Fruit fly (Drosophila melanogaster) whole organism, embryonic: Measurements from ENCODE around the gene CG31638.
A peak's percentile ranks its signal among the peaks of the same experiment; 100 is the strongest.

ENCODE experiments used
- Awh ChIP-seq: fragments of 200-800 bp; sonication (Bioruptor generic); IDR thresholded peaks from 2 replicates; pipeline ENCODE4, ENCODE4 v1.3.6; 2022; ENCODE audit warnings: missing biosample characterization, missing genetic modification characterization
- BtbVII ChIP-seq: fragments of 200-800 bp; sonication (Bioruptor generic); optimal IDR thresholded peaks from 3 replicates; lab custom pipeline; 2017; ENCODE audit warnings: missing biosample characterization, mild to moderate bottlenecking, missing genetic modification characterization
- CG10543 ChIP-seq: fragments of 200-800 bp; sonication (Bioruptor generic); optimal IDR thresholded peaks from 3 replicates; lab custom pipeline; 2017; ENCODE audit warnings: missing biosample characterization, mild to moderate bottlenecking, missing genetic modification characterization, moderate library complexity
- CG15514 ChIP-seq: fragments of 200-800 bp; sonication (Bioruptor generic); optimal IDR thresholded peaks from 3 replicates; lab custom pipeline; 2017; ENCODE audit warnings: missing biosample characterization, missing genetic modification characterization, mild to moderate bottlenecking, moderate library complexity, missing genetic modification reagents
- CG17568 ChIP-seq: fragments of 200-800 bp; sonication (Bioruptor generic); optimal IDR thresholded peaks from 2 replicates; lab custom pipeline; 2018; ENCODE audit warnings: missing biosample characterization, mild to moderate bottlenecking, missing genetic modification characterization, moderate library complexity
- CG2129 ChIP-seq: fragments of 200-800 bp; sonication (Bioruptor generic); IDR thresholded peaks from 2 replicates; pipeline ENCODE4 v1.3.6; 2022; ENCODE audit warnings: missing biosample characterization, missing genetic modification characterization; ENCODE audit not compliant: partially characterized antibody
- CG2678 ChIP-seq: fragments of 200-800 bp; sonication (Bioruptor generic); optimal IDR thresholded peaks from 3 replicates; lab custom pipeline; 2019; ENCODE audit warnings: missing biosample characterization, mild to moderate bottlenecking, missing genetic modification characterization, moderate library complexity
- CG31365 ChIP-seq: fragments of 200-800 bp; sonication (Bioruptor generic); optimal IDR thresholded peaks from 2 replicates; lab custom pipeline; 2018; ENCODE audit warnings: missing biosample characterization, mild to moderate bottlenecking, missing genetic modification characterization
- CG3281 ChIP-seq: fragments of 200-800 bp; sonication (Bioruptor generic); optimal IDR thresholded peaks from 3 replicates; lab custom pipeline; 2017; ENCODE audit warnings: missing biosample characterization, mild to moderate bottlenecking, missing genetic modification characterization
- CG34422 ChIP-seq: fragments of 200-800 bp; sonication (Bioruptor generic); IDR thresholded peaks from 3 replicates; pipeline ENCODE4 v1.3.6; 2022; ENCODE audit warnings: missing biosample characterization, missing genetic modification characterization
- CG5180 ChIP-seq: fragments of 200-800 bp; sonication (Bioruptor generic); optimal IDR thresholded peaks from 3 replicates; lab custom pipeline; 2017; ENCODE audit warnings: missing biosample characterization, missing genetic modification characterization, mild to moderate bottlenecking, moderate library complexity, missing genetic modification reagents
- CG6854 ChIP-seq: fragments of 200-800 bp; sonication (Bioruptor generic); optimal IDR thresholded peaks from 3 replicates; lab custom pipeline; 2017; ENCODE audit warnings: missing biosample characterization, mild to moderate bottlenecking, missing genetic modification characterization
- CG7745 ChIP-seq: fragments of 200-800 bp; sonication (Bioruptor generic); optimal IDR thresholded peaks from 2 replicates; lab custom pipeline; 2018; ENCODE audit warnings: missing biosample characterization, mild to moderate bottlenecking, missing genetic modification characterization, moderate library complexity
- CG7786 ChIP-seq: fragments of 200-800 bp; sonication (Bioruptor generic); optimal IDR thresholded peaks from 2 replicates; lab custom pipeline; 2016; ENCODE audit warnings: missing biosample characterization, missing genetic modification characterization
- CG8765 ChIP-seq: fragments of 200-800 bp; sonication (Bioruptor generic); IDR thresholded peaks from 2 replicates; pipeline ENCODE4 v1.3.6; 2022; ENCODE audit warnings: missing biosample characterization, missing genetic modification characterization
- CG8924 ChIP-seq: fragments of 200-800 bp; optimal IDR thresholded peaks from 3 replicates; lab custom pipeline; 2019; ENCODE audit warnings: missing biosample characterization, mild to moderate bottlenecking, missing genetic modification characterization, moderate library complexity
- CTCF ChIP-seq: fragments of 200-800 bp; sonication (Bioruptor generic); optimal IDR thresholded peaks from 2 replicates; lab custom pipeline; 2017; ENCODE audit warnings: missing biosample characterization, mild to moderate bottlenecking, missing genetic modification characterization, moderate library complexity
- Deaf1 ChIP-seq: fragments of 200-800 bp; optimal IDR thresholded peaks from 3 replicates; lab custom pipeline; 2019; ENCODE audit warnings: missing biosample characterization, mild to moderate bottlenecking, missing genetic modification characterization, moderate library complexity
- Drgx ChIP-seq: fragments of 200-800 bp; sonication (Bioruptor generic); IDR thresholded peaks from 2 replicates; pipeline ENCODE4 v1.3.6; 2022; ENCODE audit warnings: missing biosample characterization, missing genetic modification characterization
- Eip74EF ChIP-seq, 2 experiments: fragments of 200-800 bp in 1 of 2; fragments of >200 bp in 1 of 2; sonication (Bioruptor generic) in 1 of 2; optimal IDR thresholded peaks; 2 replicates each; lab custom pipeline; 2017 to 2019; ENCODE audit warnings: missing biosample characterization in 2 of 2, missing genetic modification characterization in 2 of 2, mild to moderate bottlenecking in 1 of 2, moderate library complexity in 1 of 2
- Fer3 ChIP-seq: fragments of 200-800 bp; sonication (Bioruptor generic); optimal IDR thresholded peaks from 2 replicates; lab custom pipeline; 2018; ENCODE audit warnings: missing biosample characterization, mild to moderate bottlenecking, missing genetic modification characterization, moderate library complexity
- Hmx ChIP-seq: fragments of 200-800 bp; sonication (Bioruptor generic); optimal IDR thresholded peaks from 2 replicates; lab custom pipeline; 2016; ENCODE audit warnings: missing biosample characterization, missing genetic modification characterization
- Hr78 ChIP-seq, 2 experiments: fragments of 200-800 bp in 1 of 2; fragments of >200 bp in 1 of 2; sonication (Bioruptor generic) in 1 of 2; optimal IDR thresholded peaks; 2 replicates each; lab custom pipeline; 2017 to 2019; ENCODE audit warnings: missing biosample characterization in 2 of 2, missing genetic modification characterization in 2 of 2, mild to moderate bottlenecking in 1 of 2, moderate library complexity in 1 of 2
- Jarid2 ChIP-seq: fragments of 200-800 bp; sonication (Bioruptor generic); optimal IDR thresholded peaks from 3 replicates; lab custom pipeline; 2017; ENCODE audit warnings: mild to moderate bottlenecking, missing biosample characterization, missing genetic modification reagents, missing genetic modification characterization
- MESR4 ChIP-seq: fragments of 200-800 bp; sonication (Bioruptor generic); optimal IDR thresholded peaks from 2 replicates; lab custom pipeline; 2018; ENCODE audit warnings: missing biosample characterization, mild to moderate bottlenecking, missing genetic modification characterization, moderate library complexity
- NC2α ChIP-seq: fragments of 200-800 bp; sonication (Bioruptor generic); optimal IDR thresholded peaks from 2 replicates; lab custom pipeline; 2016; ENCODE audit warnings: missing biosample characterization, missing genetic modification characterization
- Nf-YC ChIP-seq: fragments of 200-800 bp; optimal IDR thresholded peaks from 3 replicates; lab custom pipeline; 2019; ENCODE audit warnings: missing biosample characterization, mild to moderate bottlenecking, missing genetic modification characterization, moderate library complexity
- Trl ChIP-seq, 3 experiments: fragments of >200 bp in 2 of 3; fragments of 200-800 bp in 1 of 3; sonication (Bioruptor generic) in 1 of 3; optimal IDR thresholded peaks; 2 replicates in 1 of 3; 3 replicates in 2 of 3; lab custom pipeline; 2016 to 2017; ENCODE audit warnings: missing biosample characterization in 1 of 3, missing genetic modification characterization in 1 of 3
- amos ChIP-seq: fragments of 200-800 bp; sonication (Bioruptor generic); IDR thresholded peaks from 2 replicates; pipeline ENCODE4 v1.3.6; 2022; ENCODE audit warnings: missing biosample characterization, missing genetic modification characterization; ENCODE audit not compliant: partially characterized antibody
- ara ChIP-seq: fragments of 200-800 bp; sonication (Bioruptor generic); IDR thresholded peaks from 2 replicates; pipeline ENCODE4 v1.3.6; 2022; ENCODE audit warnings: missing biosample characterization, missing genetic modification characterization
- bsh ChIP-seq, 2 experiments: fragments of 200-800 bp; sonication (Bioruptor generic); optimal IDR thresholded peaks; 2 replicates each; lab custom pipeline; 2017 to 2018; ENCODE audit warnings: mild to moderate bottlenecking in 2 of 2, missing biosample characterization in 2 of 2, missing genetic modification characterization in 2 of 2, moderate library complexity in 1 of 2
- cas ChIP-seq: fragments of 200-800 bp; sonication (Bioruptor generic); IDR thresholded peaks from 2 replicates; pipeline ENCODE4 v1.3.6; 2022; ENCODE audit warnings: missing biosample characterization, missing genetic modification characterization
- ci ChIP-seq: fragments of 200-800 bp; sonication (Bioruptor generic); IDR thresholded peaks from 3 replicates; pipeline ENCODE4 v1.3.6; 2022; ENCODE audit warnings: missing biosample characterization, missing genetic modification characterization
- disco-r ChIP-seq: fragments of 200-800 bp; sonication (Bioruptor generic); optimal IDR thresholded peaks from 2 replicates; lab custom pipeline; 2016; ENCODE audit warnings: missing biosample characterization, missing genetic modification characterization
- ftz-f1 ChIP-seq: fragments of 200-800 bp; sonication (Bioruptor generic); optimal IDR thresholded peaks from 2 replicates; lab custom pipeline; 2016; ENCODE audit warnings: missing biosample characterization, missing genetic modification characterization
- grau ChIP-seq: fragments of 200-800 bp; optimal IDR thresholded peaks from 3 replicates; lab custom pipeline; 2019; ENCODE audit warnings: missing biosample characterization, mild to moderate bottlenecking, missing genetic modification characterization, moderate library complexity
- grn ChIP-seq: fragments of 200-800 bp; sonication (Bioruptor generic); optimal IDR thresholded peaks from 3 replicates; lab custom pipeline; 2017; ENCODE audit warnings: missing biosample characterization, missing genetic modification characterization
- gsb-n ChIP-seq: fragments of 200-800 bp; sonication (Bioruptor generic); optimal IDR thresholded peaks from 3 replicates; lab custom pipeline; 2018; ENCODE audit warnings: missing biosample characterization, mild to moderate bottlenecking, missing genetic modification characterization
- lbe ChIP-seq: fragments of 200-800 bp; sonication (Bioruptor generic); optimal IDR thresholded peaks from 2 replicates; lab custom pipeline; 2016; ENCODE audit warnings: missing biosample characterization, mild to moderate bottlenecking, missing genetic modification characterization
- odd ChIP-seq: fragments of 200-800 bp; sonication (Bioruptor generic); optimal IDR thresholded peaks from 2 replicates; lab custom pipeline; 2017; ENCODE audit warnings: missing biosample characterization, mild to moderate bottlenecking, missing genetic modification characterization
- peb ChIP-seq: fragments of 200-800 bp; sonication (Bioruptor generic); IDR thresholded peaks from 2 replicates; pipeline ENCODE4 v1.3.6; 2022; ENCODE audit warnings: missing biosample characterization, missing genetic modification characterization
- rib ChIP-seq: fragments of 200-800 bp; sonication (Bioruptor generic); IDR thresholded peaks from 2 replicates; pipeline ENCODE4 v1.3.6; 2022; ENCODE audit warnings: missing biosample characterization, missing genetic modification characterization
- schlank ChIP-seq: fragments of 200-800 bp; sonication (Bioruptor generic); optimal IDR thresholded peaks from 2 replicates; lab custom pipeline; 2018; ENCODE audit warnings: missing biosample characterization, mild to moderate bottlenecking, missing genetic modification characterization
- sens-2 ChIP-seq: fragments of 200-800 bp; sonication (Bioruptor generic); IDR thresholded peaks from 2 replicates; pipeline ENCODE4 v1.3.6; 2022; ENCODE audit warnings: missing biosample characterization, missing genetic modification characterization
- slbo ChIP-seq: fragments of 200-800 bp; sonication (Bioruptor generic); IDR thresholded peaks from 2 replicates; pipeline ENCODE4 v1.3.6; 2022; ENCODE audit warnings: missing biosample characterization, missing genetic modification characterization
- sob ChIP-seq: fragments of 200-800 bp; sonication (Bioruptor generic); IDR thresholded peaks from 2 replicates; pipeline ENCODE4 v1.3.6; 2022; ENCODE audit warnings: missing biosample characterization, missing genetic modification characterization
- sug ChIP-seq: fragments of 200-800 bp; optimal IDR thresholded peaks from 2 replicates; lab custom pipeline; 2019; ENCODE audit warnings: missing biosample characterization, mild to moderate bottlenecking, missing genetic modification characterization, moderate library complexity
- vvl ChIP-seq: fragments of 200-800 bp; sonication (Bioruptor generic); IDR thresholded peaks from 2 replicates; pipeline ENCODE4 v1.3.6; 2022; ENCODE audit warnings: missing biosample characterization, missing genetic modification characterization
- zen2 ChIP-seq: fragments of 200-800 bp; sonication (Bioruptor generic); IDR thresholded peaks from 3 replicates; pipeline ENCODE4 v1.3.6; 2022; ENCODE audit warnings: missing biosample characterization, missing genetic modification characterization; ENCODE audit not compliant: partially characterized antibody

CG31638 gene

dm6 chr2L:6494405-6494816, 3.5 kb downstream of the CG31638 start, which contains the start of gene CG9547 (continued):
- TF ChIP-seq grau (peak; percentile 3), amos (peak; percentile 45; the same call in 1 of the 2 replicates), Hmx (GFP tag; lab: Kevin White, UChicago) (no peak), odd (GFP tag; lab: Kevin White, UChicago) (peak; percentile 25), Fer3 (peak; percentile 9), NC2α (no peak), slbo (GFP tag; lab: Robert Waterston, UW) (peak; percentile 41; the same call in 1 of the 2 replicates), cas (GFP tag; lab: Robert Waterston, UW) (no peak), CG31365 (tag; lab: Kevin White, UChicago) (peak; percentile 33), Eip74EF (GFP tag; optimal IDR thresholded peaks at IDR 0.05; lab: Kevin White, UChicago) (peak in 1 of 2 experiments; percentile 51), Awh (no peak), CG17568 (no peak), peb (GFP tag; lab: Robert Waterston, UW) (no peak), Deaf1 (tag; lab: Kevin White, UChicago) (peak; percentile 45), sug (tag; lab: Kevin White, UChicago) (peak; percentile 100), Jarid2 (GFP tag; lab: Kevin White, UChicago) (peak; percentile 84), BtbVII (GFP tag; lab: Kevin White, UChicago) (peak; percentile 53), Nf-YC (tag; lab: Kevin White, UChicago) (peak; percentile 23), disco-r (GFP tag; lab: Kevin White, UChicago) (no peak), lbe (peak; percentile 55), CG7786 (GFP tag; lab: Kevin White, UChicago) (no peak), CG15514 (GFP tag; lab: Kevin White, UChicago) (peak; percentile 54), CG5180 (peak; percentile 39), CG34422 (GFP tag; lab: Robert Waterston, UW) (0 out of 3 replicates have a peak, but pooled peaks have one; percentile 31), CG7745 (tag; lab: Kevin White, UChicago) (peak; percentile 97), CG2129 (GFP tag; lab: Robert Waterston, UW) (no peak), CG6854 (GFP tag; lab: Kevin White, UChicago) (peak; percentile 38), CG8924 (peak; percentile 10), bsh (GFP tag; optimal IDR thresholded peaks at IDR 0.05; lab: Kevin White, UChicago) (peak in 1 of 2 experiments; percentile 8), rib (GFP tag; lab: Robert Waterston, UW) (peak; percentile 80; the same call in 1 of the 2 replicates), CG10543 (GFP tag; lab: Kevin White, UChicago) (peak; percentile 70), ara (GFP tag; lab: Robert Waterston, UW) (no peak), CG8765 (no peak), zen2 (GFP tag; lab: Robert Waterston, UW) (peak; percentile 49; the same call in 2 of the 3 replicates), MESR4 (GFP tag; lab: Kevin White, UChicago) (no peak), CG2678 (tag; lab: Kevin White, UChicago) (peak; percentile 15), grn (GFP tag; lab: Kevin White, UChicago) (peak; percentile 94), Trl (optimal IDR thresholded peaks at IDR 0.05; lab: Kevin White, UChicago) (peak; percentile 71 to 84), Trl (GFP tag; optimal IDR thresholded peaks at IDR 0.05; lab: Kevin White, UChicago) (no peak), ci (peak; percentile 69; the same call in 2 of the 3 replicates), schlank (tag; lab: Kevin White, UChicago) (no peak), Hr78 (GFP tag; optimal IDR thresholded peaks at IDR 0.05; lab: Kevin White, UChicago) (peak in 1 of 2 experiments; percentile 60), gsb-n (tag; lab: Kevin White, UChicago) (no peak), sens-2 (no peak), ftz-f1 (GFP tag; lab: Kevin White, UChicago) (peak; percentile 25), vvl (GFP tag; lab: Robert Waterston, UW) (peak; percentile 22; the same call in 1 of the 2 replicates), Drgx (GFP tag; lab: Robert Waterston, UW) (no peak), CTCF (GFP tag; lab: Kevin White, UChicago) (no peak), sob (GFP tag; lab: Robert Waterston, UW) (no peak; the same call in 1 of the 2 replicates), CG3281 (peak; percentile 27)
